Worm (Caenorhabditis elegans) whole organism, mixed stage, embryonic: ENCODE data around the gene alh-2.

Experiments
- ceh-39 ChIP-seq: fragments of 150-350 bp; optimal IDR thresholded peaks from 2 replicates; lab custom pipeline; 2014; ENCODE audit warnings: missing biosample characterization, missing genetic modification characterization
- sem-2 ChIP-seq: fragments of 200-800 bp; sonication (Bioruptor generic); optimal IDR thresholded peaks from 2 replicates; lab custom pipeline; 2018; ENCODE audit warnings: mild to moderate bottlenecking, missing genetic modification characterization, missing compliant biosample characterization

DNA sequence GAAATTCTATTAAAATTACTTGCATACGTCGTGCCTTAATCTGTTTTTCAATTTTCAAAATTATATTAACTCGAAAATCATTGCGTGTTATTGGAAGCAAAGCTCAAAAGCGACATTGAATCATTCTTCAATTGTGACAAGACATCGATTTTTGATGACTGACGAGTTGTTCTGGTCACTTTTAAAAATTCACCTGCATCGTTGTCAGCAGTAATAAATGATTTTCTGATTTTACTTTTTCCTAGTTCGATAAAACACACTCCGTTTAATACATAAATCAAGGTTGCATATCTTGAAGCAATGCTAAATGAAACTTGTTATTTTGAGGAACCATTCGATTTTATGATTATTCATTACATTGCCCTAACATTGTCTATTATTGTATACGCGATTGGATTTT is 38.3 kb downstream of the alh-2 start, which contains the start of gene srh-3:
- TF ChIP-seq ceh-39 (tag; lab: Kevin White, UChicago) (no peak), sem-2 (no peak)
